Worm (Caenorhabditis elegans): ENCODE data around the gene ZC239.14.

The ZC239.14 gene

ce11 chrII:3248043-3248718 lies 26.3 kb upstream of the ZC239.14 start, which contains the start of the genes fbxc-50 and C17F4.2 (continued):
- 0 out of 2 replicates have a peak, but pooled peaks have one; percentile 24 for TF ChIP-seq F33H1.4 (GFP tag; IDR thresholded peaks at IDR 0.05)
- peak; percentile 31 for TF ChIP-seq snpc-1.1 (tag; optimal IDR thresholded peaks at IDR 0.05; ENCODE audit: insufficient read depth)

ce11 chrII:3247556-3247955 lies 25.7 kb upstream of the ZC239.14 start:
- TF ChIP-seq ztf-3 (GFP tag; optimal IDR thresholded peaks at IDR 0.05), result no peak
- TF ChIP-seq zfh-2 (GFP tag; conservative IDR thresholded peaks at IDR 0.05), result peak; percentile 51; the same call in 1 of the 2 replicates
- no peak for TF ChIP-seq mes-4 (tag; optimal IDR thresholded peaks at IDR 0.05)

DNA sequence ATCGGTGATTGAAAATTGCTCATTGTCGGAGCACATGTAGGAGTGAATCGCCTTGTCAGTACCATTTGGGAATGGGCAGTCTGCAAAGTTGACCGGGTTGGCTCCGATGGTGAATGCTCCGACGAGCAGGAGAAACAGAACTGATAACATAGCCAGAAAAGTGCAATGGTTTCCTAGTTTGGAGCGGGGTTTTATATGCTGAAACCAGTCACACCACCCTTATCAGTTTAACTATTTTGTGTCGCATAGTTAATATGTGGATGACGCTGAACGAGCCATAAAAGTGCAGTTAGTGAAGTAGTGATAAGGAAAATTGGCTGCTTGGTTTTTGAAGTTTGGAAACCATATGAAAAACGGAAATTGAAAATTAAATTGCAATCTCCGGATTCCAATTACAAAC lies 24.0 kb upstream of the ZC239.14 start, which contains the start of gene C17F4.7:
Gene C17F4.7, minus strand, starts transcription at position 180 of the 400 bp plus-strand sequence.
- TF ChIP-seq ztf-26 (tag; optimal IDR thresholded peaks at IDR 0.05), result peak; percentile 6
- no peak for TF ChIP-seq rpc-1 (optimal IDR thresholded peaks at IDR 0.05)
- no peak for TF ChIP-seq rpc-1 (tag; optimal IDR thresholded peaks at IDR 0.05)
- peak; percentile 21 for TF ChIP-seq tbp1 (GFP tag; optimal IDR thresholded peaks at IDR 0.05)
- peak; percentile 51 for TF ChIP-seq ets-4 (GFP tag; optimal IDR thresholded peaks at IDR 0.05)
- TF ChIP-seq B0336.3 (GFP tag; IDR thresholded peaks at IDR 0.05), result 0 out of 2 replicates have a peak, but pooled peaks have one; percentile 16
- TF ChIP-seq ztf-22 (GFP tag; optimal IDR thresholded peaks at IDR 0.05), result peak; percentile 29
- TF ChIP-seq cebp-1 (GFP tag; IDR thresholded peaks at IDR 0.05), result no peak
- TF ChIP-seq cebp-1 (tag; optimal IDR thresholded peaks at IDR 0.05), result peak; percentile 14
- TF ChIP-seq atf-7 (tag; optimal IDR thresholded peaks at IDR 0.05), result peak; percentile 50
- no peak for TF ChIP-seq hlh-12 (tag; optimal IDR thresholded peaks at IDR 0.05)
- TF ChIP-seq pbrm-1 (GFP tag; IDR thresholded peaks at IDR 0.05), result 0 out of 2 replicates have a peak, but pooled peaks have one; percentile 40
- TF ChIP-seq madf-10 (tag; optimal IDR thresholded peaks at IDR 0.05), result peak; percentile 11
- TF ChIP-seq K12H6.12 (tag; optimal IDR thresholded peaks at IDR 0.05), result no peak
- no peak for TF ChIP-seq attf-3 (GFP tag; conservative IDR thresholded peaks at IDR 0.05)
- TF ChIP-seq lin-35 (GFP tag; optimal IDR thresholded peaks at IDR 0.05), result no peak
- TF ChIP-seq nhr-80 (tag; optimal IDR thresholded peaks at IDR 0.05), result peak; percentile 94
- TF ChIP-seq unc-62 (GFP tag; optimal IDR thresholded peaks at IDR 0.05), result peak; percentile 47
- TF ChIP-seq lin-40 (tag; optimal IDR thresholded peaks at IDR 0.05), result no peak
- TF ChIP-seq tlf-1 (GFP tag; optimal IDR thresholded peaks at IDR 0.05), result no peak
- TF ChIP-seq dox-1 (GFP tag; IDR thresholded peaks at IDR 0.05), result peak; percentile 46
- TF ChIP-seq F10E7.11 (tag; optimal IDR thresholded peaks at IDR 0.05), result no peak
- TF ChIP-seq attf-5 (GFP tag; optimal IDR thresholded peaks at IDR 0.05), result peak; percentile 2

ce11 chrII:3244758-3245157 lies 22.9 kb upstream of the ZC239.14 start:
- TF ChIP-seq C17E4.6 (GFP tag; IDR thresholded peaks at IDR 0.05), result no peak
- TF ChIP-seq F52B5.7 (tag; optimal IDR thresholded peaks at IDR 0.05), result no peak
- TF ChIP-seq Y53G8AR.9 (GFP tag; conservative IDR thresholded peaks at IDR 0.05), result peak; percentile 47; the same call in 1 of the 2 replicates
- TF ChIP-seq F33H1.4 (GFP tag; IDR thresholded peaks at IDR 0.05), result no peak
- no peak for TF ChIP-seq lag-1 (GFP tag; IDR thresholded peaks at IDR 0.05)
- TF ChIP-seq bed-1 (GFP tag; IDR thresholded peaks at IDR 0.05), result no peak
- TF ChIP-seq rcor-1 (GFP tag; IDR thresholded peaks at IDR 0.05), result no peak
- peak; percentile 74 for TF ChIP-seq nhr-80 (tag; optimal IDR thresholded peaks at IDR 0.05)
- peak; percentile 43 for TF ChIP-seq nhr-90 (tag; optimal IDR thresholded peaks at IDR 0.05)
